Fruit fly (Drosophila melanogaster): ENCODE data around the gene CG13288.
A peak's percentile ranks its signal among the peaks of the same experiment; 100 is the strongest.

CG13288 gene

dm6 chr3L:5902189-5902765 lies 4.9 kb upstream of the CG13288 start, which contains the start of gene QC:
QC (minus strand) TSS chr3L:5902456.
- peak; percentile 45; the same call in 1 of the 2 replicates for TF ChIP-seq vvl (GFP tag; IDR thresholded peaks at IDR 0.05)
- TF ChIP-seq Drgx (GFP tag; IDR thresholded peaks at IDR 0.05): peak; percentile 29; the same call in 1 of the 2 replicates
- no peak for TF ChIP-seq Gug (GFP tag; IDR thresholded peaks at IDR 0.05)
- no peak for TF ChIP-seq CG14050 (GFP tag; IDR thresholded peaks at IDR 0.05)
- no peak for TF ChIP-seq CHES-1-like (GFP tag; optimal IDR thresholded peaks at IDR 0.05)
- TF ChIP-seq ase (GFP tag; IDR thresholded peaks at IDR 0.05): 0 out of 3 replicates have a peak, but pooled peaks have one; percentile 20
- no peak for TF ChIP-seq CG13123 (GFP tag; optimal IDR thresholded peaks at IDR 0.05)
- peak; percentile 23; the same call in 1 of the 2 replicates for TF ChIP-seq CG13287 (GFP tag; IDR thresholded peaks at IDR 0.05; ENCODE audit: partially characterized antibody)
- no peak for TF ChIP-seq ap (GFP tag; IDR thresholded peaks at IDR 0.05)
- peak; percentile 13; the same call in 1 of the 3 replicates for TF ChIP-seq CG34422 (GFP tag; IDR thresholded peaks at IDR 0.05)
- TF ChIP-seq dan (GFP tag; IDR thresholded peaks at IDR 0.05): no peak
- TF ChIP-seq chinmo (GFP tag; IDR thresholded peaks at IDR 0.05; ENCODE audit: partially characterized antibody): peak; percentile 83; the same call in 2 of the 4 replicates
- peak; percentile 29; the same call in 1 of the 2 replicates for TF ChIP-seq Nf-YA (GFP tag; IDR thresholded peaks at IDR 0.05)
- no peak for TF ChIP-seq NC2β (GFP tag; optimal IDR thresholded peaks at IDR 0.05)
- TF ChIP-seq CG32772 (GFP tag; IDR thresholded peaks at IDR 0.05): no peak
- 0 out of 2 replicates have a peak, but pooled peaks have one; percentile 9 for TF ChIP-seq CG42726 (GFP tag; IDR thresholded peaks at IDR 0.05; ENCODE audit: partially characterized antibody)
- 0 out of 3 replicates have a peak, but pooled peaks have one; percentile 5 for TF ChIP-seq sr (GFP tag; IDR thresholded peaks at IDR 0.05)
- TF ChIP-seq cwo (GFP tag; optimal IDR thresholded peaks at IDR 0.05): no peak
- TF ChIP-seq Rfx (GFP tag; IDR thresholded peaks at IDR 0.05): 0 out of 2 replicates have a peak, but pooled peaks have one; percentile 11
- TF ChIP-seq CG11398 (GFP tag; optimal IDR thresholded peaks at IDR 0.05): no peak
- peak; percentile 44 for TF ChIP-seq kay (GFP tag; optimal IDR thresholded peaks at IDR 0.05)
- TF ChIP-seq E2f2 (GFP tag; IDR thresholded peaks at IDR 0.05): no peak
- peak; percentile 91 for TF ChIP-seq Deaf1 (tag; optimal IDR thresholded peaks at IDR 0.05)
- TF ChIP-seq Dref (GFP tag; IDR thresholded peaks at IDR 0.05): 0 out of 2 replicates have a peak, but pooled peaks have one; percentile 28
- no peak for TF ChIP-seq tgo (GFP tag; IDR thresholded peaks at IDR 0.05)
- 0 out of 2 replicates have a peak, but pooled peaks have one; percentile 17 for TF ChIP-seq unc-4 (GFP tag; IDR thresholded peaks at IDR 0.05; ENCODE audit: partially characterized antibody)
- TF ChIP-seq ci (GFP tag; IDR thresholded peaks at IDR 0.05): peak; percentile 43; the same call in 1 of the 3 replicates
- peak; percentile 35; the same call in 1 of the 2 replicates for TF ChIP-seq sob (GFP tag; IDR thresholded peaks at IDR 0.05)
- TF ChIP-seq CG6689 (GFP tag; IDR thresholded peaks at IDR 0.05): no peak
- TF ChIP-seq crol (GFP tag; IDR thresholded peaks at IDR 0.05): peak; percentile 79
- peak; percentile 15; the same call in 1 of the 2 replicates for TF ChIP-seq Bgb (GFP tag; IDR thresholded peaks at IDR 0.05; ENCODE audit: partially characterized antibody)
- TF ChIP-seq Adf1 (GFP tag; IDR thresholded peaks at IDR 0.05): peak; percentile 49
- no peak for TF ChIP-seq Fer1 (GFP tag; optimal IDR thresholded peaks at IDR 0.05)
- peak; percentile 43 for TF ChIP-seq Med (GFP tag)
- peak; percentile 92 for TF ChIP-seq CG3163 (GFP tag; optimal IDR thresholded peaks at IDR 0.05)
- TF ChIP-seq Jarid2 (GFP tag; optimal IDR thresholded peaks at IDR 0.05): peak; percentile 64
- no peak for TF ChIP-seq stc (GFP tag; IDR thresholded peaks at IDR 0.05)
- TF ChIP-seq CG32767 (GFP tag; IDR thresholded peaks at IDR 0.05): no peak
- TF ChIP-seq Dbx (GFP tag; IDR thresholded peaks at IDR 0.05): 0 out of 3 replicates have a peak, but pooled peaks have one; percentile 23
- no peak for TF ChIP-seq p53 (GFP tag; optimal IDR thresholded peaks at IDR 0.05)
- no peak for TF ChIP-seq CG9797 (GFP tag; optimal IDR thresholded peaks at IDR 0.05)
- no peak for TF ChIP-seq CG11695 (GFP tag; IDR thresholded peaks at IDR 0.05)
- TF ChIP-seq hbn (GFP tag; IDR thresholded peaks at IDR 0.05; ENCODE audit: partially characterized antibody): no peak
- TF ChIP-seq CG31365 (tag; optimal IDR thresholded peaks at IDR 0.05): no peak
- TF ChIP-seq crc (GFP tag; optimal IDR thresholded peaks at IDR 0.05): no peak
- TF ChIP-seq Trl (optimal IDR thresholded peaks at IDR 0.05): peak in 1 of 2 experiments; percentile 25
- no peak for TF ChIP-seq Trl (GFP tag; optimal IDR thresholded peaks at IDR 0.05)
- TF ChIP-seq onecut (GFP tag; IDR thresholded peaks at IDR 0.05): peak; percentile 84
- no peak for TF ChIP-seq Oaz (GFP tag; IDR thresholded peaks at IDR 0.05)
